Worm (Caenorhabditis elegans) whole organism, L4 larva: ENCODE data around the gene F53B3.3.

Experiments used
- F26F4.8 ChIP-seq: fragments of 200-800 bp; sonication (Bioruptor generic); conservative IDR thresholded peaks from 2 replicates; pipeline ENCODE4 v1.3.6; 2022; ENCODE audit warnings: missing genetic modification characterization, missing compliant biosample characterization
- duxl-1 ChIP-seq: sonication (generic microtip); optimal IDR thresholded peaks from 2 replicates; lab custom pipeline; 2016; ENCODE audit warnings: mild to moderate bottlenecking, missing genetic modification characterization, moderate library complexity, missing compliant biosample characterization; ENCODE audit not compliant: poor library complexity
- dve-1 ChIP-seq: sonication (generic microtip); optimal IDR thresholded peaks from 2 replicates; lab custom pipeline; 2017; ENCODE audit warnings: antibody characterized with exemption, mild to moderate bottlenecking, missing genetic modification characterization, missing compliant biosample characterization; ENCODE audit not compliant: insufficient read depth
- egl-27 ChIP-seq: sonication (generic microtip); optimal IDR thresholded peaks from 3 replicates; lab custom pipeline; 2017; ENCODE audit warnings: missing biosample characterization, missing genetic modification reagents, missing genetic modification characterization
- fkh-10 ChIP-seq: fragments of 150-350 bp; optimal IDR thresholded peaks from 2 replicates; lab custom pipeline; 2014; ENCODE audit warnings: missing biosample characterization, missing genetic modification reagents, missing genetic modification characterization
- hlh-30 ChIP-seq: sonication (generic microtip); optimal IDR thresholded peaks from 2 replicates; lab custom pipeline; 2017; ENCODE audit warnings: antibody characterized with exemption, mild to moderate bottlenecking, missing genetic modification characterization, missing compliant biosample characterization; ENCODE audit not compliant: insufficient read depth
- hmg-1.1 ChIP-seq: fragments of 200-800 bp; sonication (Bioruptor generic); IDR thresholded peaks from 2 replicates; pipeline ENCODE4 v1.3.6; 2022; ENCODE audit warnings: missing genetic modification reagents, missing genetic modification characterization, missing compliant biosample characterization
- lin-13 ChIP-seq: fragments of 150-350 bp; optimal IDR thresholded peaks from 2 replicates; lab custom pipeline; 2014; ENCODE audit warnings: missing biosample characterization, missing genetic modification reagents, missing genetic modification characterization
- nhr-102 ChIP-seq: sonication (generic microtip); optimal IDR thresholded peaks from 2 replicates; lab custom pipeline; 2016; ENCODE audit warnings: mild to moderate bottlenecking, missing genetic modification characterization, moderate library complexity, missing compliant biosample characterization
- pqm-1 ChIP-seq: sonication (generic microtip); optimal IDR thresholded peaks from 2 replicates; lab custom pipeline; 2017; ENCODE audit warnings: missing biosample characterization, missing genetic modification characterization
- snpc-4 ChIP-seq: fragments of 150-350 bp; optimal IDR thresholded peaks from 2 replicates; lab custom pipeline; 2014; ENCODE audit warnings: missing biosample characterization, missing genetic modification characterization
- spr-3 ChIP-seq: fragments of 200-800 bp; sonication (Bioruptor generic); optimal IDR thresholded peaks from 2 replicates; lab custom pipeline; 2018; ENCODE audit warnings: mild to moderate bottlenecking, missing genetic modification characterization, missing compliant biosample characterization
- zip-11 ChIP-seq: fragments of 200-800 bp; sonication (Bioruptor generic); IDR thresholded peaks from 2 replicates; pipeline ENCODE4 v1.3.6; 2022; ENCODE audit warnings: missing genetic modification characterization, missing compliant biosample characterization

ce11 chrX:2836770-2837169 lies 34.2 kb downstream of the F53B3.3 start:
- TF ChIP-seq fkh-10 (GFP tag; lab: Kevin White, UChicago) = no peak
- no peak for TF ChIP-seq snpc-4
- no peak for TF ChIP-seq egl-27
- TF ChIP-seq hmg-1.1 (GFP tag; lab: Robert Waterston, UW) = no peak
- no peak for TF ChIP-seq lin-13
- TF ChIP-seq spr-3 (GFP tag; lab: Kevin White, UChicago) = no peak
- no peak for TF ChIP-seq nhr-102 (tag; lab: Kevin White, UChicago)
- no peak for TF ChIP-seq duxl-1 (tag; lab: Kevin White, UChicago)
- TF ChIP-seq F26F4.8 = no peak
- peak; percentile 57 for TF ChIP-seq dve-1 (tag; lab: Kevin White, UChicago)
- no peak for TF ChIP-seq zip-11 (GFP tag; lab: Robert Waterston, UW)
- TF ChIP-seq hlh-30 (tag; lab: Kevin White, UChicago) = no peak
- TF ChIP-seq pqm-1 (tag; lab: Kevin White, UChicago) = peak; percentile 79
